Worm (Caenorhabditis elegans) whole organism, mixed stage, embryonic: ENCODE measurements around the gene hcf-1.

Experiments
- bed-3 ChIP-seq: fragments of 200-800 bp; sonication (Bioruptor generic); optimal IDR thresholded peaks from 3 replicates; lab custom pipeline; 2018; ENCODE audit warnings: mild to moderate bottlenecking, missing genetic modification characterization, moderate library complexity, missing compliant biosample characterization
- blmp-1 ChIP-seq: fragments of 150-350 bp; optimal IDR thresholded peaks from 2 replicates; lab custom pipeline; 2014; ENCODE audit warnings: missing biosample characterization, missing genetic modification characterization
- ceh-43 ChIP-seq: fragments of 200-800 bp; sonication (Bioruptor generic); optimal IDR thresholded peaks from 2 replicates; lab custom pipeline; 2018; ENCODE audit warnings: mild to moderate bottlenecking, missing genetic modification characterization, moderate library complexity, missing compliant biosample characterization
- ceh-83 ChIP-seq: fragments of 200-800 bp; sonication (Bioruptor generic); optimal IDR thresholded peaks from 2 replicates; lab custom pipeline; 2018; ENCODE audit warnings: mild to moderate bottlenecking, missing genetic modification characterization, missing compliant biosample characterization
- ces-1 ChIP-seq: fragments of 150-350 bp; optimal IDR thresholded peaks from 2 replicates; lab custom pipeline; 2014; ENCODE audit warnings: missing biosample characterization, missing genetic modification reagents, missing genetic modification characterization
- cnd-1 ChIP-seq: fragments of 200-800 bp; sonication (Bioruptor generic); optimal IDR thresholded peaks from 2 replicates; lab custom pipeline; 2018; ENCODE audit warnings: mild to moderate bottlenecking, missing genetic modification characterization, missing compliant biosample characterization
- drap-1 ChIP-seq: fragments of 200-800 bp; sonication (Bioruptor generic); optimal IDR thresholded peaks from 3 replicates; lab custom pipeline; 2018; ENCODE audit warnings: mild to moderate bottlenecking, missing genetic modification characterization, missing compliant biosample characterization
- elt-1 ChIP-seq: sonication (generic microtip); optimal IDR thresholded peaks from 2 replicates; lab custom pipeline; 2017; ENCODE audit warnings: missing genetic modification characterization, mild to moderate bottlenecking, missing compliant biosample characterization, antibody characterized with exemption, moderate library complexity, borderline replicate concordance; ENCODE audit not compliant: insufficient read depth
- elt-3 ChIP-seq: fragments of 150-350 bp; optimal IDR thresholded peaks from 2 replicates; lab custom pipeline; 2014; ENCODE audit warnings: missing biosample characterization, missing genetic modification characterization
- ham-2 ChIP-seq: fragments of 200-800 bp; sonication (Bioruptor generic); optimal IDR thresholded peaks from 2 replicates; lab custom pipeline; 2018; ENCODE audit warnings: mild to moderate bottlenecking, missing genetic modification characterization, missing compliant biosample characterization
- hlh-1 ChIP-seq: fragments of 150-350 bp; optimal IDR thresholded peaks from 2 replicates; lab custom pipeline; 2014; ENCODE audit warnings: missing biosample characterization, missing genetic modification reagents, missing genetic modification characterization
- lin-13 ChIP-seq: fragments of 150-350 bp; optimal IDR thresholded peaks from 2 replicates; lab custom pipeline; 2014; ENCODE audit warnings: missing biosample characterization, missing genetic modification characterization
- lin-32 ChIP-seq: fragments of 200-800 bp; sonication (Bioruptor generic); optimal IDR thresholded peaks from 2 replicates; lab custom pipeline; 2018; ENCODE audit warnings: mild to moderate bottlenecking, missing genetic modification characterization, missing compliant biosample characterization
- mab-5 ChIP-seq: fragments of 150-350 bp; optimal IDR thresholded peaks from 2 replicates; lab custom pipeline; 2014; ENCODE audit warnings: missing biosample characterization, missing genetic modification characterization
- mep-1 ChIP-seq: fragments of 150-350 bp; optimal IDR thresholded peaks from 2 replicates; lab custom pipeline; 2017; ENCODE audit warnings: missing biosample characterization, missing genetic modification reagents, missing genetic modification characterization, inconsistent platforms
- mls-2 ChIP-seq: sonication (generic microtip); optimal IDR thresholded peaks from 2 replicates; lab custom pipeline; 2016; ENCODE audit warnings: mild to moderate bottlenecking, missing genetic modification characterization, moderate library complexity, missing compliant biosample characterization
- nhr-237 ChIP-seq: fragments of 150-350 bp; optimal IDR thresholded peaks from 2 replicates; lab custom pipeline; 2014; ENCODE audit warnings: missing biosample characterization, missing genetic modification characterization
- nhr-28 ChIP-seq: fragments of 150-350 bp; optimal IDR thresholded peaks from 2 replicates; lab custom pipeline; 2014; ENCODE audit warnings: missing biosample characterization, missing genetic modification characterization
- pha-4 ChIP-seq: fragments of 150-350 bp; optimal IDR thresholded peaks from 2 replicates; lab custom pipeline; 2018; ENCODE audit warnings: missing biosample characterization, missing genetic modification reagents, missing genetic modification characterization
- snpc-4 ChIP-seq: fragments of 150-350 bp; optimal IDR thresholded peaks from 2 replicates; lab custom pipeline; 2014; ENCODE audit warnings: missing biosample characterization, missing genetic modification characterization
- tbx-8 ChIP-seq: fragments of 200-800 bp; sonication (Bioruptor generic); optimal IDR thresholded peaks from 2 replicates; lab custom pipeline; 2018; ENCODE audit warnings: mild to moderate bottlenecking, missing genetic modification characterization, moderate library complexity, missing compliant biosample characterization
- unc-62 ChIP-seq: fragments of 150-350 bp; optimal IDR thresholded peaks from 2 replicates; lab custom pipeline; 2014; ENCODE audit warnings: missing biosample characterization, missing genetic modification reagents, missing genetic modification characterization
- ztf-11 ChIP-seq: fragments of 150-350 bp; optimal IDR thresholded peaks from 2 replicates; lab custom pipeline; 2014; ENCODE audit warnings: missing biosample characterization, missing genetic modification characterization

Gene hcf-1

DNA sequence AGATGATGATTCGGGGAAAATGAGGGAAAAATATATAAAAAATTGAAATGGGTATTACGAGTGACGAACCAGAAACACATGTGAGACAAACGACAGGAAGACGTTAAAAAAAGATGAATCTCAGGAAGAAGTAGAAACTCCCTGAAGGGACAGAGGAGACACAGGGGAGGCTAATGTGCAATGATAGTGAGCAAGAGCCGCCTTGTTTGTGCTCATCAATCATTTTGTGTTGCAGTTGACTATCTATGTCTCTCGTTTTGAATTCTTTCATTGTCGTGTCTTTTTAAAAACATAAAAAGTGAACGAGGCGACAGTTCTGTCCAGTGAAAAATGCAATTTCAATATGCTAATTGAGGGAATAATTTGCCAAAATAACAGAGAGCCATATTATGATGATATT lies 49.2 kb downstream of the hcf-1 start:
- TF ChIP-seq cnd-1 = no peak
- no peak for TF ChIP-seq mep-1 (tag; lab: Kevin White, UChicago)
- no peak for TF ChIP-seq blmp-1 (tag; lab: Kevin White, UChicago)
- no peak for TF ChIP-seq nhr-28 (tag; lab: Kevin White, UChicago)
- no peak for TF ChIP-seq pha-4
- no peak for TF ChIP-seq lin-32 (GFP tag; lab: Kevin White, UChicago)
- no peak for TF ChIP-seq ztf-11 (tag; lab: Kevin White, UChicago)
- no peak for TF ChIP-seq ceh-83 (GFP tag; lab: Kevin White, UChicago)
- TF ChIP-seq mab-5 (tag; lab: Kevin White, UChicago) = no peak
- no peak for TF ChIP-seq nhr-237 (tag; lab: Kevin White, UChicago)
- TF ChIP-seq ces-1 = no peak
- TF ChIP-seq ham-2 (GFP tag; lab: Kevin White, UChicago) = no peak
- no peak for TF ChIP-seq hlh-1
- no peak for TF ChIP-seq elt-1 (tag; lab: Kevin White, UChicago)
- no peak for TF ChIP-seq drap-1 (GFP tag; lab: Kevin White, UChicago)
- TF ChIP-seq elt-3 = no peak
- no peak for TF ChIP-seq lin-13 (tag; lab: Kevin White, UChicago)

DNA sequence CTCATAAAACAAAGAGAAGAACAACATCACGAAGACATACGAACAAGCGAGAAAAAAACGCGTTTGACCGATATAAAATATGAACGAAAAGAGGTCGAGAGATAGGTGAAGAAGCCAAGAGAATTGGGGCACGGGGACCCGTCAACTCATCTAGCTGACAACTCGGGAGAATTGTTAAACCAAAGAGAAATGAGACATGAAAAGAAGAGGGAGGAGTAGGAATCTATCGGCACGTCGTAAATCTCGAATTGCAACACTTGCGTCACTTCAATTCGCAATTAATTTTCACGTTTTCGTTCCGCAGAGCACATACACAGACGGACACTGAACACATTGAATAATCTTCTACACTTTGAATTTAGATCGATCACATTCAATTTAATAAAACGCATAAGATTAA lies 50.5 kb downstream of the hcf-1 start:
- TF ChIP-seq mls-2 (tag; lab: Kevin White, UChicago) (no peak), blmp-1 (tag; lab: Kevin White, UChicago) (no peak), ztf-11 (tag; lab: Kevin White, UChicago) (no peak), snpc-4 (tag; lab: Kevin White, UChicago) (no peak), unc-62 (GFP tag; lab: Kevin White, UChicago) (peak; percentile 95), bed-3 (GFP tag; lab: Kevin White, UChicago) (no peak), ceh-43 (GFP tag; lab: Kevin White, UChicago) (no peak), pha-4 (no peak), tbx-8 (GFP tag; lab: Kevin White, UChicago) (no peak), cnd-1 (no peak), mep-1 (tag; lab: Kevin White, UChicago) (no peak), mab-5 (tag; lab: Kevin White, UChicago) (peak; percentile 5), ceh-83 (GFP tag; lab: Kevin White, UChicago) (no peak)

DNA sequence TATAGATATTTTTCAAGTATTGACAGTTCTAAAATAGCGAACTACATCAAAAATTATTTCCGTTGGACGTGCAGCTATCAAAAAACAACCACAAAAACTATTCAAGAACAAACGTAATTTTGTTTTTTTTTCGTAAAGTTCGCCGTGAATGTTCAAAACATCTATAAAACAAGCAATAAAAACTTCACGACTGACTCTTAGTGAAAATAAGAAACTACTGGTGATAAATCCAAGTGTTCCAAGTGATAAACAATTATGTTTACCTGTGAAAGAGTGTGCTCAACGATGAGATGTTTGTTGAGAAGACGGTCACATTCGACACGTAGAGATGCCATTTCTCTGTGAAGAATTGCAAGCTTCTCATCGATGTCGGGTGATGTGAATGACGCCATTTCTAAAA lies 51.3 kb downstream of the hcf-1 start, which contains the start of gene C50F7.6:
Gene C50F7.6, minus strand, starts transcription at position 394 of the 400 bp plus-strand sequence.
- TF ChIP-seq mls-2 (tag; lab: Kevin White, UChicago) (no peak), pha-4 (no peak), cnd-1 (no peak)
- TF ChIP-seq, all 35 proteins: peak for 0
